Fruit fly (Drosophila melanogaster): ENCODE data around the gene Obp22a.
A peak's percentile ranks its signal among the peaks of the same experiment; 100 is the strongest.

Obp22a gene

DNA sequence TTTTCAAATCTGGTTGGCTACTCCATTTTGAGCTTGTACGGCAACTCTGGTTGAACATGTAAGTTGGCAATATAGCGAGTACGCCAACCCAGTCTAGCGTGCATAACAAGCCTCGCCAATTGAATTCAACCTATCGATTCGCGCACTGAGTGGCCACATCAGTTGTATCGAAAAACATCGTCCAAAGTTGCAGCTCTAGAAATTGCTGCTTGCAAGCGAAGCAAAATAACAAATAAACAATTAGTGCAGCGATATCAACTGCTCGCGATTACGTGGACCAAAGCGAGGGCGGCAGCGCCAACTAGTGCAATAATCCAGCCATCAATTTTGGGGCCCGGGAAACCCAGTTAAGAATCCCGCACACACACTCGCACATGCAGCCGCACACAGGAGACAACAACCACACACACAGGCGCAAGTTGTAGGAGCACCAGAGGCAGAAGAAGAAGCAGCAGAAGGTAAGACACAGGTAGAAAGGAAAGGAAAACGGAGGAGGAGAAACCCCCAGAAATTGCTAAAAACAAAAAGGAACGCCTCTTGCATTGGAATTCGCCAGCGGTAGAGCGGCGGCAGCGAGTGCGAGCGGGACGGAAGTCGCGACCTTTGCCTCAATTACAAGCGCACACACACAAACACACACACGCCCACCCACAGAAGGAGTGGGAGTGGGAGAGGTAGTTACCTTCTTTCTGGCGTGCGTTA is 45.7 kb upstream of the Obp22a start (continued):
- no peak for TF ChIP-seq corto (GFP tag; optimal IDR thresholded peaks at IDR 0.05)
- TF ChIP-seq HmgD (GFP tag; optimal IDR thresholded peaks at IDR 0.05): peak; percentile 91
- TF ChIP-seq oc (tag; optimal IDR thresholded peaks at IDR 0.05): no peak
- no peak for TF ChIP-seq Eip74EF (GFP tag; optimal IDR thresholded peaks at IDR 0.05)
- TF ChIP-seq br (optimal IDR thresholded peaks at IDR 0.05): no peak
- no peak for TF ChIP-seq Hand (GFP tag; optimal IDR thresholded peaks at IDR 0.05)
- TF ChIP-seq Awh (GFP tag; IDR thresholded peaks at IDR 0.05): no peak
- TF ChIP-seq CG34422 (GFP tag; IDR thresholded peaks at IDR 0.05): peak; percentile 74; the same call in 2 of the 3 replicates
- TF ChIP-seq CG34224 (GFP tag; IDR thresholded peaks at IDR 0.05; ENCODE audit: partially characterized antibody): peak; percentile 87
- TF ChIP-seq Stat92E (GFP tag; optimal IDR thresholded peaks at IDR 0.05): peak in 2 of 3 experiments; percentile 6 to 57
- peak; percentile 96 for TF ChIP-seq Bgb (GFP tag; IDR thresholded peaks at IDR 0.05; ENCODE audit: partially characterized antibody)
- no peak for TF ChIP-seq CG1233 (GFP tag; optimal IDR thresholded peaks at IDR 0.05)
- no peak for TF ChIP-seq CG33557 (GFP tag; optimal IDR thresholded peaks at IDR 0.05)
- no peak for TF ChIP-seq jing (GFP tag; optimal IDR thresholded peaks at IDR 0.05)
- no peak for TF ChIP-seq CG11093 (GFP tag; IDR thresholded peaks at IDR 0.05)
- no peak for TF ChIP-seq fru (optimal IDR thresholded peaks at IDR 0.05)
- TF ChIP-seq CG8359 (GFP tag; optimal IDR thresholded peaks at IDR 0.05; ENCODE audit: borderline replicate concordance): no peak
- no peak for TF ChIP-seq CG15269 (tag; optimal IDR thresholded peaks at IDR 0.05)
- TF ChIP-seq CG12299 (tag; optimal IDR thresholded peaks at IDR 0.05): no peak
- TF ChIP-seq CG3065 (GFP tag; optimal IDR thresholded peaks at IDR 0.05): no peak
- peak; percentile 84 for TF ChIP-seq nmo (GFP tag; optimal IDR thresholded peaks at IDR 0.05)
- TF ChIP-seq HLH3B (GFP tag; IDR thresholded peaks at IDR 0.05): no peak
- no peak for TF ChIP-seq h (optimal IDR thresholded peaks at IDR 0.05)
- TF ChIP-seq row (GFP tag; IDR thresholded peaks at IDR 0.05): peak; percentile 35; the same call in 1 of the 3 replicates
- TF ChIP-seq Xrp1 (GFP tag; IDR thresholded peaks at IDR 0.05): no peak
- TF ChIP-seq CG17912 (GFP tag; optimal IDR thresholded peaks at IDR 0.05): no peak
- peak; percentile 45 for TF ChIP-seq CG1647 (GFP tag; optimal IDR thresholded peaks at IDR 0.05)
- TF ChIP-seq CG7963 (GFP tag; IDR thresholded peaks at IDR 0.05; ENCODE audit: partially characterized antibody): peak; percentile 84
- TF ChIP-seq CG16813 (GFP tag; IDR thresholded peaks at IDR 0.05; ENCODE audit: partially characterized antibody): peak; percentile 94
- TF ChIP-seq Drgx (GFP tag; IDR thresholded peaks at IDR 0.05): no peak
- no peak for TF ChIP-seq schlank (tag; optimal IDR thresholded peaks at IDR 0.05)
- TF ChIP-seq CG8765 (GFP tag; IDR thresholded peaks at IDR 0.05): no peak
- no peak for TF ChIP-seq bab2 (GFP tag; optimal IDR thresholded peaks at IDR 0.05)
- no peak for TF ChIP-seq kni (GFP tag; optimal IDR thresholded peaks at IDR 0.05)
- peak; percentile 34 for TF ChIP-seq zfh2 (GFP tag; optimal IDR thresholded peaks at IDR 0.05)
- TF ChIP-seq Fer3 (tag; optimal IDR thresholded peaks at IDR 0.05): no peak
- TF ChIP-seq Mes4 (GFP tag; optimal IDR thresholded peaks at IDR 0.05): no peak
- TF ChIP-seq Antp (GFP tag; optimal IDR thresholded peaks at IDR 0.05): peak; percentile 38
- TF ChIP-seq CHES-1-like (GFP tag; optimal IDR thresholded peaks at IDR 0.05): peak; percentile 61
- TF ChIP-seq Mad (GFP tag; optimal IDR thresholded peaks at IDR 0.05): peak; percentile 44
- no peak for TF ChIP-seq seq (GFP tag; IDR thresholded peaks at IDR 0.05)
- TF ChIP-seq al (GFP tag; IDR thresholded peaks at IDR 0.05): no peak
- TF ChIP-seq Dp (GFP tag; optimal IDR thresholded peaks at IDR 0.05): peak; percentile 97
- TF ChIP-seq CoRest (tag; optimal IDR thresholded peaks at IDR 0.05): peak; percentile 40
- TF ChIP-seq CG5953 (GFP tag; IDR thresholded peaks at IDR 0.05): no peak
- TF ChIP-seq pum (GFP tag; optimal IDR thresholded peaks at IDR 0.05): no peak
- TF ChIP-seq jigr1 (GFP tag; IDR thresholded peaks at IDR 0.05): no peak
- no peak for TF ChIP-seq CG12744 (GFP tag; optimal IDR thresholded peaks at IDR 0.05)
- peak; percentile 89 for TF ChIP-seq vnd (GFP tag; IDR thresholded peaks at IDR 0.05; ENCODE audit: partially characterized antibody)
- TF ChIP-seq ken (GFP tag; IDR thresholded peaks at IDR 0.05): 0 out of 3 replicates have a peak, but pooled peaks have one; percentile 42

Measured in whole organism, embryonic.